Fruit fly (Drosophila melanogaster) whole organism, wandering third instar larva: ENCODE measurements around the gene CG33290.

Experiments
- Abd-B ChIP-seq: fragments of >200 bp; optimal IDR thresholded peaks from 2 replicates; lab custom pipeline; 2017; ENCODE audit warnings: missing biosample characterization, missing genetic modification characterization
- CG32264 ChIP-seq: fragments of 200-800 bp; sonication (Bioruptor generic); optimal IDR thresholded peaks from 2 replicates; lab custom pipeline; 2016; ENCODE audit warnings: missing biosample characterization, missing genetic modification characterization
- CG9705 ChIP-seq: fragments of 200-800 bp; sonication (Bioruptor generic); optimal IDR thresholded peaks from 2 replicates; lab custom pipeline; 2018; ENCODE audit warnings: missing biosample characterization, mild to moderate bottlenecking, missing genetic modification characterization
- Dfd ChIP-seq: fragments of >200 bp; optimal IDR thresholded peaks from 2 replicates; lab custom pipeline; 2017; ENCODE audit warnings: missing biosample characterization, missing genetic modification characterization
- Dif ChIP-seq: fragments of 200-275, 200-300 bp; sonication (Bioruptor generic); optimal IDR thresholded peaks from 2 replicates; lab custom pipeline; 2018; ENCODE audit warnings: missing biosample characterization, missing genetic modification characterization; ENCODE audit not compliant: partially characterized antibody
- GATAd ChIP-seq: sonication (Bioruptor generic); optimal IDR thresholded peaks from 2 replicates; lab custom pipeline; 2016; ENCODE audit warnings: missing biosample characterization, missing genetic modification characterization
- HLH106 ChIP-seq: fragments of 200-800 bp; optimal IDR thresholded peaks from 3 replicates; lab custom pipeline; 2019; ENCODE audit warnings: missing biosample characterization, mild to moderate bottlenecking, missing genetic modification characterization, moderate library complexity
- Hnf4 ChIP-seq: fragments of 200-800 bp; sonication (Bioruptor generic); optimal IDR thresholded peaks from 2 replicates; lab custom pipeline; 2016; ENCODE audit warnings: missing biosample characterization, mild to moderate bottlenecking, missing genetic modification characterization
- Hr78 ChIP-seq: fragments of >200 bp; optimal IDR thresholded peaks from 2 replicates; lab custom pipeline; 2017; ENCODE audit warnings: missing biosample characterization, missing genetic modification characterization
- Hr83 ChIP-seq: fragments of 200-300 bp; sonication (Bioruptor generic); optimal IDR thresholded peaks from 2 replicates; lab custom pipeline; 2016; ENCODE audit warnings: missing biosample characterization, mild to moderate bottlenecking, missing genetic modification characterization, moderate library complexity; ENCODE audit not compliant: poor library complexity, severe bottlenecking
- Jra ChIP-seq: sonication (Bioruptor generic); optimal IDR thresholded peaks from 2 replicates; lab custom pipeline; 2016; ENCODE audit warnings: missing biosample characterization, missing genetic modification characterization
- Mio ChIP-seq: sonication (Bioruptor generic); optimal IDR thresholded peaks from 2 replicates; lab custom pipeline; 2016; ENCODE audit warnings: missing biosample characterization, missing genetic modification characterization
- Myc ChIP-seq: fragments of >200 bp; optimal IDR thresholded peaks from 2 replicates; lab custom pipeline; 2017
- N ChIP-seq: fragments of >200 bp; optimal IDR thresholded peaks from 2 replicates; lab custom pipeline; 2018; ENCODE audit warnings: missing biosample characterization, missing external identifiers, missing genetic modification characterization
- OdsH ChIP-seq: fragments of 200-800 bp; sonication (Bioruptor generic); optimal IDR thresholded peaks from 2 replicates; lab custom pipeline; 2016; ENCODE audit warnings: missing biosample characterization, mild to moderate bottlenecking, missing genetic modification characterization
- Rel ChIP-seq, 2 experiments: fragments of 200-800 bp; sonication (Bioruptor generic) in 1 of 2; optimal IDR thresholded peaks; 2 replicates in 1 of 2; 3 replicates in 1 of 2; lab custom pipeline; 2016 to 2019; ENCODE audit warnings: mild to moderate bottlenecking in 2 of 2, missing biosample characterization in 2 of 2, missing genetic modification characterization in 2 of 2, moderate library complexity in 1 of 2
- Sp1 ChIP-seq: fragments of 200-800 bp; sonication (Bioruptor generic); optimal IDR thresholded peaks from 3 replicates; lab custom pipeline; 2019; ENCODE audit warnings: missing biosample characterization, mild to moderate bottlenecking, missing genetic modification characterization, moderate library complexity
- Vsx2 ChIP-seq: fragments of 200-300, 225-300 bp; sonication (Bioruptor generic); optimal IDR thresholded peaks from 2 replicates; lab custom pipeline; 2018; ENCODE audit warnings: missing biosample characterization, missing genetic modification characterization; ENCODE audit not compliant: partially characterized antibody
- br ChIP-seq: fragments of 200-800 bp; sonication (Bioruptor generic); optimal IDR thresholded peaks from 2 replicates; lab custom pipeline; 2016; ENCODE audit warnings: missing biosample characterization, missing genetic modification characterization
- brk ChIP-seq: fragments of 200-800 bp; sonication (Bioruptor generic); optimal IDR thresholded peaks from 2 replicates; lab custom pipeline; 2016; ENCODE audit warnings: missing biosample characterization, mild to moderate bottlenecking, missing genetic modification characterization
- dl ChIP-seq, 2 experiments: fragments of 175-275, 200-275 bp in 1 of 2; fragments of 200-275 bp in 1 of 2; sonication (Bioruptor generic); optimal IDR thresholded peaks; lab custom pipeline; 2018; ENCODE audit warnings: mild to moderate bottlenecking in 2 of 2, missing biosample characterization in 2 of 2, missing genetic modification characterization in 2 of 2, moderate library complexity in 2 of 2; ENCODE audit not compliant: partially characterized antibody in 2 of 2, insufficient read depth in 1 of 2
- dsf ChIP-seq: sonication (Bioruptor generic); optimal IDR thresholded peaks from 2 replicates; lab custom pipeline; 2016; ENCODE audit warnings: missing biosample characterization, missing genetic modification characterization, borderline replicate concordance
- ey ChIP-seq: fragments of 200-800 bp; sonication (Bioruptor generic); optimal IDR thresholded peaks from 2 replicates; lab custom pipeline; 2016; ENCODE audit warnings: missing biosample characterization, missing genetic modification characterization
- foxo ChIP-seq, 2 experiments: fragments of 200-800 bp; sonication (Bioruptor generic); optimal IDR thresholded peaks; 2 replicates in 1 of 2; 3 replicates in 1 of 2; lab custom pipeline; 2016 to 2017; ENCODE audit warnings: missing biosample characterization in 2 of 2, missing genetic modification characterization in 2 of 2
- fru ChIP-seq: fragments of 200-800 bp; sonication (Bioruptor generic); optimal IDR thresholded peaks from 3 replicates; lab custom pipeline; 2016; ENCODE audit warnings: missing biosample characterization, mild to moderate bottlenecking, missing genetic modification characterization
- h ChIP-seq: fragments of 200-800 bp; sonication (Bioruptor generic); optimal IDR thresholded peaks from 3 replicates; lab custom pipeline; 2016; ENCODE audit warnings: missing biosample characterization, mild to moderate bottlenecking, missing genetic modification characterization
- jim ChIP-seq: fragments of 175-275, 200-325 bp; sonication (Bioruptor generic); optimal IDR thresholded peaks from 2 replicates; lab custom pipeline; 2016; ENCODE audit warnings: missing biosample characterization, mild to moderate bottlenecking, missing genetic modification characterization
- lola ChIP-seq: fragments of >200 bp; optimal IDR thresholded peaks from 2 replicates; lab custom pipeline; 2017; ENCODE audit warnings: missing biosample characterization, missing genetic modification characterization
- pan ChIP-seq: fragments of >200 bp; optimal IDR thresholded peaks from 2 replicates; lab custom pipeline; 2017
- psq ChIP-seq: fragments of 200-800 bp; sonication (Bioruptor generic); optimal IDR thresholded peaks from 3 replicates; lab custom pipeline; 2017; ENCODE audit warnings: missing biosample characterization, mild to moderate bottlenecking, missing genetic modification characterization, moderate library complexity
- rgr ChIP-seq: fragments of 200-800 bp; sonication (Bioruptor generic); optimal IDR thresholded peaks from 3 replicates; lab custom pipeline; 2016; ENCODE audit warnings: missing biosample characterization, mild to moderate bottlenecking, missing genetic modification characterization
- sage ChIP-seq: fragments of 200-800 bp; sonication (Bioruptor generic); optimal IDR thresholded peaks from 2 replicates; lab custom pipeline; 2016; ENCODE audit warnings: missing biosample characterization, mild to moderate bottlenecking, missing genetic modification characterization
- sv ChIP-seq: fragments of 200-800 bp; sonication (Bioruptor generic); optimal IDR thresholded peaks from 3 replicates; lab custom pipeline; 2016; ENCODE audit warnings: missing biosample characterization, missing genetic modification characterization
- tai ChIP-seq: sonication (Bioruptor generic); optimal IDR thresholded peaks from 2 replicates; lab custom pipeline; 2016; ENCODE audit warnings: missing biosample characterization, missing genetic modification characterization
- usp ChIP-seq: fragments of >200 bp; optimal IDR thresholded peaks from 2 replicates; lab custom pipeline; 2017; ENCODE audit warnings: missing biosample characterization, missing genetic modification characterization
- woc ChIP-seq: sonication (Bioruptor generic); optimal IDR thresholded peaks from 2 replicates; lab custom pipeline; 2016; ENCODE audit warnings: missing biosample characterization, mild to moderate bottlenecking, missing genetic modification characterization

CG33290 gene

DNA sequence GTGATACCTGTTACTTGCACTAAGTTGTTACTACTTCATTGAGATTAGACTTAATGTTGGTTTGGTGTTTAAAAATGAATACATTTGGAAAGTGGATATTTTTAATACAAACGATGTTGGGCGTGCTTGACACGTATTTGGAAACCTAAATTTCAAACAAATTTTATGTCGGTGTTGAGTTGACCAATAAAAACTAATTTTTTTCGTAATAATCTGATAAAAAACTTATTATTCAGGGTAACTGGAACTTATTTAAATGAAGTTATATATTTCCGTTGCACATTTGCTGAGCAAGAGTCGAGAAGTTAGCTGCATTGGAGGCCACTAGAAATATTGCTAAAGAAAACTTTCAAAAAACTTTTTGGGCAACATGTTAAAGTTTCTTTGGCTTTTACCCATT lies at the start of gene CG33290:
CG33290 (plus strand) TSS at position 301 of the 400 bp plus-strand sequence.
- TF ChIP-seq rgr (GFP tag; lab: Kevin White, UChicago) (no peak), jim (no peak), Hr78 (GFP tag; lab: Kevin White, UChicago) (no peak), Hr83 (GFP tag; lab: Kevin White, UChicago) (no peak), Dif (GFP tag; lab: Kevin White, UChicago) (no peak), sage (GFP tag; lab: Kevin White, UChicago) (no peak), Jra (GFP tag; lab: Kevin White, UChicago) (no peak), CG32264 (no peak), h (GFP tag; lab: Kevin White, UChicago) (no peak), dsf (GFP tag; lab: Kevin White, UChicago) (no peak), br (no peak), Abd-B (GFP tag; lab: Kevin White, UChicago) (no peak), foxo (GFP tag; optimal IDR thresholded peaks at IDR 0.05; lab: Kevin White, UChicago) (no peak), N (GFP tag; lab: Kevin White, UChicago) (no peak), Dfd (no peak), Hnf4 (no peak)

DNA sequence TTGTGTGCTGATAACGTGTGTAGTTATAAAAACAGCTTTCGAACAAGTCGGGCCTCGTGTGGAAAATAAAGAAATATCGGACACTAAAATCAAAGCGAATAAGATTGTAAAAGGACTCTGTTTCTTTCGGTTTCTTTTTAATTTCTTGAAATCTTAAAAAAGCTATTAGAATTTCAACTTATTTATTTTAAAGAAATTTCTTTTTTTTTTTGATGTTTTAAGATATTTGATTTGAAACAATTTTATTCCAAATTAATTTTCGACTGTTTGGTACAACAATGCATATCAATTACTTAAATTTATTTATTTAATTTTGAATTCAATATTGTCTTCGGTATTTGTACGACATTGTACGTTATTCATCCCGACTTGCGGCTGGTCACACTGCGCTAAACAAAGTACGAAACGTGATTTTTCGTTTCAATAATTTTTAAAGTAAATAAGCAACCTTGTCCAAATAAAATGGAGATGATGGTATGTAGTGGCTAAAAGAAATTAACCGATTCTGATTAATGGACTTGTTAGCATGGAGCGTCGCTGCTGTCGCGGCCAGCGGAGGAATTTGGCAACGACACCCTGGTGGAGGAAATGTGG lies 49.3 kb upstream of the CG33290 start, which contains the start of the genes CG7202 and CG7519:
CG7202 (minus strand) TSS at position 51 of the 594 bp plus-strand sequence.
CG7519 (plus strand) TSS at position 361 of the 594 bp plus-strand sequence.
- TF ChIP-seq Vsx2 (GFP tag; lab: Kevin White, UChicago) (peak; percentile 11), sv (GFP tag; lab: Kevin White, UChicago) (no peak), Dif (GFP tag; lab: Kevin White, UChicago) (no peak), h (GFP tag; lab: Kevin White, UChicago) (no peak), usp (no peak)

DNA sequence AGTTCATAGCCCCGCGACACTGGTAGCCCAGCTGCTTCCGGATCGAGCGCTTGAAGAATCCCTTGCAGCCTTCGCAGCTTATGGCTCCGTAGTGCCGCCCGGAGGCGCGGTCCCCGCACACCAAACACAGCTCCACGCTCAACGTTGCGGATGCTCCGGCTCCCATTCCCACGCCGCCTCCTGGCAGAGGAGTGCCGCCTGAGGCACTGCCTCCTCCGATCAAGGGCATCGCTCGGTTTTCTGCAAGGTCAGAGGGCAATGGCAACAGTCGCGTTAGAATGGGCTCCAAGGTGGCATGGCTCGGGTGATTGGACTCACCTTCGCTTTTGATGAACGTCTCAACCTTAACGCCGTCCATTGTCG lies 45.7 kb upstream of the CG33290 start:
- no peak for TF ChIP-seq dl (GFP tag; optimal IDR thresholded peaks at IDR 0.05; lab: Kevin White, UChicago; ENCODE audit: insufficient read depth in 1 of 2, partially characterized antibody in 2 of 2)
- TF ChIP-seq CG9705 (GFP tag; lab: Kevin White, UChicago) = no peak
- TF ChIP-seq psq (GFP tag; lab: Kevin White, UChicago) = no peak
- no peak for TF ChIP-seq Hr83 (GFP tag; lab: Kevin White, UChicago)
- TF ChIP-seq Hnf4 = no peak
- no peak for TF ChIP-seq Dif (GFP tag; lab: Kevin White, UChicago)
- TF ChIP-seq fru (GFP tag; lab: Kevin White, UChicago) = no peak
- TF ChIP-seq lola = no peak
- TF ChIP-seq tai (GFP tag; lab: Kevin White, UChicago) = no peak
- no peak for TF ChIP-seq Vsx2 (GFP tag; lab: Kevin White, UChicago)
- no peak for TF ChIP-seq Rel (GFP tag; optimal IDR thresholded peaks at IDR 0.05; lab: Kevin White, UChicago)
- no peak for TF ChIP-seq Rel (tag; optimal IDR thresholded peaks at IDR 0.05; lab: Kevin White, UChicago)
- no peak for TF ChIP-seq brk (GFP tag; lab: Kevin White, UChicago)
- TF ChIP-seq Sp1 (GFP tag; lab: Kevin White, UChicago) = no peak
- TF ChIP-seq ey (GFP tag; lab: Kevin White, UChicago) = no peak

DNA sequence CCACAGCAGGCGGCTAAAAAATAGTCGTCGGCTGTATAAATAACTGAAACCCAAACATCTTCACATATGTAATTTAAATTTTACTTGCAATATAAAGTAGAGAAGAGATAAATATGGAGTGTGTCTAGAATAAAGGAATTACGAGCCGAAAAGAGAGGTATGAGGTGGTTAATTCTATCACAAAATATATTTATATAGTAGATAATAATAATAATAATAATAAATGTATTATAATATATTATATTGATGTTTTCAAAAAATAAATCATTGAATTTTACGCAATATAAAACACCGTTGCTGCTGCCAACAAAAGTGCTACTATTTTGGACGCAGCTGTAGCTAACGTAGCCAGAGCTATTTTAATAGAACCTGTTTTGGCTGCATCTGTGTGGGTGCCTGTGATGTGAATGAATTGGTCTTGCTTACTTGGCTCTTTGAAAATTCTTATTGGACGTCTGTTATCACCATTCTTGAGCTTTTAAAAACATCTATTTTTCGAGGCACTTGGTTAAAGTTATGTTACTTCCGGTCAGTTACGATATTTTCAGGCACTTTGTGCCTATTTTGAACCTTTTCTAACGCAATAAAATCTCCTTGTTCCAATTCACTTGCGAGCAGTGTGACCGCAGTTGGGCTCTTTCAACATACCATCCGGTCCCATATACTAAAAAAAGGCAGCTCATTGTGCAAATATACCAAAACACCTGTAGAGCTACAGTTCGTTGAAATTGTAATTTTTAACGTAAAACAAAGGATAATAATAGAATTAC lies 45.1 kb upstream of the CG33290 start, which contains the start of gene Hr78:
Hr78 (minus strand) TSS at position 630 of the 770 bp plus-strand sequence.
- peak; percentile 46 for TF ChIP-seq brk (GFP tag; lab: Kevin White, UChicago)
- no peak for TF ChIP-seq sv (GFP tag; lab: Kevin White, UChicago)
- TF ChIP-seq rgr (GFP tag; lab: Kevin White, UChicago) = peak; percentile 74
- TF ChIP-seq dl (GFP tag; optimal IDR thresholded peaks at IDR 0.05; lab: Kevin White, UChicago; ENCODE audit: insufficient read depth in 1 of 2, partially characterized antibody in 2 of 2) = no peak
- no peak for TF ChIP-seq GATAd
- no peak for TF ChIP-seq lola
- peak; percentile 77 for TF ChIP-seq OdsH
- peak; percentile 64 for TF ChIP-seq fru (GFP tag; lab: Kevin White, UChicago)
- no peak for TF ChIP-seq Myc (lab: Kevin White, UChicago)
- no peak for TF ChIP-seq Abd-B (GFP tag; lab: Kevin White, UChicago)
- TF ChIP-seq CG9705 (GFP tag; lab: Kevin White, UChicago) = no peak
- no peak for TF ChIP-seq pan (lab: Kevin White, UChicago)
- TF ChIP-seq Jra (GFP tag; lab: Kevin White, UChicago) = peak; percentile 19
- TF ChIP-seq sage (GFP tag; lab: Kevin White, UChicago) = peak; percentile 79
- TF ChIP-seq h (GFP tag; lab: Kevin White, UChicago) = peak; percentile 40
- TF ChIP-seq Hr83 (GFP tag; lab: Kevin White, UChicago) = peak; percentile 84
- TF ChIP-seq ey (GFP tag; lab: Kevin White, UChicago) = peak; percentile 47
- peak; percentile 42 for TF ChIP-seq woc (GFP tag; lab: Kevin White, UChicago)
- peak; percentile 78 for TF ChIP-seq HLH106
- TF ChIP-seq Rel (GFP tag; optimal IDR thresholded peaks at IDR 0.05; lab: Kevin White, UChicago) = peak; percentile 5
- TF ChIP-seq Rel (tag; optimal IDR thresholded peaks at IDR 0.05; lab: Kevin White, UChicago) = peak; percentile 14
- no peak for TF ChIP-seq Dfd
- TF ChIP-seq jim = no peak
- TF ChIP-seq br = peak; percentile 34
- TF ChIP-seq Dif (GFP tag; lab: Kevin White, UChicago) = peak; percentile 4
- TF ChIP-seq Hnf4 = peak; percentile 3
- TF ChIP-seq Mio (GFP tag; lab: Kevin White, UChicago) = no peak
- TF ChIP-seq foxo (GFP tag; optimal IDR thresholded peaks at IDR 0.05; lab: Kevin White, UChicago) = peak in 1 of 2 experiments; percentile 76
- no peak for TF ChIP-seq Vsx2 (GFP tag; lab: Kevin White, UChicago)
- TF ChIP-seq Hr78 (GFP tag; lab: Kevin White, UChicago) = no peak
- peak; percentile 74 for TF ChIP-seq Sp1 (GFP tag; lab: Kevin White, UChicago)
